Worm (Caenorhabditis elegans) whole organism, late embryonic: ENCODE results near the gene str-45.
"Not testable (repeated sequence)": the region's sequence is repeated elsewhere in the genome, so short reads cannot be mapped to it uniquely, and the experiment has no call there.

Experiments
- C08G9.2 ChIP-seq: sonication (generic microtip); optimal IDR thresholded peaks from 2 replicates; lab custom pipeline; 2016; ENCODE audit warnings: mild to moderate bottlenecking, missing genetic modification characterization, moderate library complexity, missing compliant biosample characterization
- F13H6.1 ChIP-seq: sonication (generic microtip); optimal IDR thresholded peaks from 2 replicates; lab custom pipeline; 2016; ENCODE audit warnings: missing genetic modification characterization, missing compliant biosample characterization
- K09A11.1 ChIP-seq: sonication (generic microtip); optimal IDR thresholded peaks from 2 replicates; lab custom pipeline; 2017; ENCODE audit warnings: antibody characterized with exemption, mild to moderate bottlenecking, missing genetic modification characterization, missing compliant biosample characterization; ENCODE audit not compliant: insufficient read depth
- ama-1 ChIP-seq: fragments of 150-350 bp; optimal IDR thresholded peaks from 2 replicates; lab custom pipeline; 2014
- ceh-18 ChIP-seq: sonication (generic microtip); optimal IDR thresholded peaks from 2 replicates; lab custom pipeline; 2016; ENCODE audit warnings: missing genetic modification characterization, missing compliant biosample characterization
- ceh-19 ChIP-seq: fragments of 200-800 bp; sonication (Bioruptor generic); optimal IDR thresholded peaks from 2 replicates; lab custom pipeline; 2018; ENCODE audit warnings: mild to moderate bottlenecking, missing genetic modification characterization, missing compliant biosample characterization
- ceh-34 ChIP-seq: sonication (generic microtip); optimal IDR thresholded peaks from 2 replicates; lab custom pipeline; 2016; ENCODE audit warnings: mild to moderate bottlenecking, missing genetic modification characterization, missing compliant biosample characterization
- ceh-48 ChIP-seq: sonication (generic microtip); optimal IDR thresholded peaks from 2 replicates; lab custom pipeline; 2016; ENCODE audit warnings: missing genetic modification characterization, inconsistent platforms, missing compliant biosample characterization
- ceh-9 ChIP-seq: sonication (generic microtip); optimal IDR thresholded peaks from 2 replicates; lab custom pipeline; 2016; ENCODE audit warnings: mild to moderate bottlenecking, missing genetic modification characterization, inconsistent platforms, missing compliant biosample characterization
- elt-2 ChIP-seq: sonication (generic microtip); optimal IDR thresholded peaks from 2 replicates; lab custom pipeline; 2016; ENCODE audit warnings: missing genetic modification reagents, missing genetic modification characterization, missing compliant biosample characterization
- fkh-6 ChIP-seq: sonication (generic microtip); optimal IDR thresholded peaks from 2 replicates; lab custom pipeline; 2016; ENCODE audit warnings: missing genetic modification characterization, missing compliant biosample characterization
- lim-6 ChIP-seq: sonication (generic microtip); optimal IDR thresholded peaks from 2 replicates; lab custom pipeline; 2016; ENCODE audit warnings: missing genetic modification characterization, missing compliant biosample characterization
- lin-11 ChIP-seq: fragments of 200-800 bp; sonication (Bioruptor generic); optimal IDR thresholded peaks from 2 replicates; lab custom pipeline; 2018; ENCODE audit warnings: mild to moderate bottlenecking, missing genetic modification characterization, missing compliant biosample characterization
- madf-2 ChIP-seq: sonication (generic microtip); optimal IDR thresholded peaks from 2 replicates; lab custom pipeline; 2017; ENCODE audit warnings: missing genetic modification characterization, missing compliant biosample characterization
- mec-3 ChIP-seq: sonication (generic microtip); optimal IDR thresholded peaks from 2 replicates; lab custom pipeline; 2016; ENCODE audit warnings: borderline replicate concordance, missing genetic modification characterization, missing compliant biosample characterization
- nfya-1 ChIP-seq: sonication (generic microtip); optimal IDR thresholded peaks from 2 replicates; lab custom pipeline; 2017; ENCODE audit warnings: missing genetic modification characterization, mild to moderate bottlenecking, missing compliant biosample characterization, antibody characterized with exemption, moderate library complexity
- pat-9 ChIP-seq: fragments of 200-800 bp; sonication (Bioruptor generic); optimal IDR thresholded peaks from 2 replicates; lab custom pipeline; 2018; ENCODE audit warnings: mild to moderate bottlenecking, missing genetic modification characterization, moderate library complexity, missing compliant biosample characterization
- pax-1 ChIP-seq: fragments of 150-350 bp; optimal IDR thresholded peaks from 2 replicates; lab custom pipeline; 2014; ENCODE audit warnings: missing biosample characterization, missing genetic modification characterization
- sdc-2 ChIP-seq: sonication (generic microtip); optimal IDR thresholded peaks from 2 replicates; lab custom pipeline; 2016; ENCODE audit warnings: missing genotype, missing genetic modification characterization, missing compliant biosample characterization
- tbx-2 ChIP-seq: sonication (generic microtip); optimal IDR thresholded peaks from 2 replicates; lab custom pipeline; 2016; ENCODE audit warnings: missing genetic modification characterization, missing compliant biosample characterization
- zip-5 ChIP-seq: sonication (generic microtip); optimal IDR thresholded peaks from 2 replicates; lab custom pipeline; 2016; ENCODE audit warnings: missing genetic modification characterization, missing compliant biosample characterization

The str-45 gene

DNA sequence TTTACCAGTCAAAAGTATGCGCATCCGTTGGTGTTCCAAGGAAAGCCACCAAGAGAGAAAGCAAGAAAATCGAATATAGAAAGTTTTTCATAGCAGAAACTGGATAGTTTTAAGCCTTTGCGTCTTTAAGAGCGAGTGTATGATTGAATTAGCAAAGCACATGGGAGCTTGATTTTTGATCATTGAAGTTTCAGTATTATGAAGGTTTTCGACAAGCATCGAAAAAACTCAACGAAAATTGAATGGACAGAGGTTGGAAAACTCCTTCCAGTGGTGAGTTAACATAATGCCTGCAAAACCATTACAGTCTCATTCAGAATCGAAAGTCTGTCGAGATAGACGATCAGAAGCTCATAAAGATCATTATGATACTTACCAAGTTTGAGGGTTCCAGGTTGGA lies 35.1 kb downstream of the str-45 start, which contains the start of gene Y75B12B.13:
Gene Y75B12B.13 (minus strand): TSS at position 101 of the 400 bp plus-strand sequence.
- TF ChIP-seq madf-2 (tag; lab: Kevin White, UChicago) (no peak), fkh-6 (tag; lab: Kevin White, UChicago) (no peak), mec-3 (tag; lab: Kevin White, UChicago) (no peak), ceh-19 (GFP tag; lab: Kevin White, UChicago) (no peak), lim-6 (tag; lab: Kevin White, UChicago) (no peak), pax-1 (tag; lab: Kevin White, UChicago) (no peak), K09A11.1 (tag; lab: Kevin White, UChicago) (no peak), ceh-34 (tag; lab: Kevin White, UChicago) (no peak), ceh-9 (no peak), ceh-18 (no peak)
- TF ChIP-seq, all 69 proteins: peak for 0

DNA sequence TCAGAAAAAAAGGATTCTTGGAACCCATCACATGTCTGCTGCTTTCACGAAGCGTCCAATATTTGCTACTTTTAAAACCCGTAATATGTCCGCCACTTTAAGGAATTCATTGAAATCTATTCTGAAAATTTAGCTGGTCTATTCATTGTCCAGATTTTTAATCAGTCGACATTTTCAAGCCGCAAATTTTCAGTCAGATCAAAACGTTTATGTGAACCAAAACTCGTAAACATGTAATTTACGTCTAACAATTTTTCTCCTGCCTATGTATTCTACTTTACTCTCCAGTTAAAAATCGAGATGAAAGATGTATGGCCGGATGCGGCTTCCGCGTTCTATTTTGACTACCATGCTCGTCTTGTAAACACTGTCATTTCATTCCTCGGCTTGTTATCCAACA lies 39.2 kb downstream of the str-45 start, which contains the start of gene srw-1:
Gene srw-1 (plus strand): TSS at position 301 of the 400 bp plus-strand sequence.
- TF ChIP-seq ama-1 (lab: Kevin White, UChicago) (no peak), sdc-2 (tag; lab: Kevin White, UChicago) (no peak), F13H6.1 (tag; lab: Kevin White, UChicago) (no peak), elt-2 (no peak), pat-9 (tag; lab: Kevin White, UChicago) (no peak), zip-5 (tag; lab: Kevin White, UChicago) (no peak), ceh-48 (no peak), ceh-34 (tag; lab: Kevin White, UChicago) (no peak)

DNA sequence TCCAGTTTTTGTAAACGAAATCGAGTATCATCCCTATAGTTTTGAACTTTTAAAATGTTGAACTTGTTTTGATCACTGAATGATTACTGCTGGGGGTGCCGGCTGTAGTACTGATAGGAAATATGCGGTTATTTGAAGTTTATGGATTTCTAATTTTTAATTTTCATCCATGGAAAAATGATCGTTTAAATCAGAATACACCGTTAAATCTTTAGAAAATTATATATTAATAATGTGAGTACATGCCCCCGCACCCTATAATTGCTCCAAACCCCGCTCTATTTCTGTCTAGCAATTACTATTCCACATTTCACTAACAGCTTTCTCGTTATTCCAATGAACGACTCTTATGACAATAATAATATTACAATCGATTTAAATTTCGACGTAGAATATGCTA lies 41.0 kb downstream of the str-45 start, which contains the start of gene Y75B12B.10:
Gene Y75B12B.10 (plus strand): TSS at position 301 of the 400 bp plus-strand sequence.
- no peak for TF ChIP-seq tbx-2 (tag; lab: Kevin White, UChicago)
- TF ChIP-seq, all 69 proteins: peak for 0

DNA sequence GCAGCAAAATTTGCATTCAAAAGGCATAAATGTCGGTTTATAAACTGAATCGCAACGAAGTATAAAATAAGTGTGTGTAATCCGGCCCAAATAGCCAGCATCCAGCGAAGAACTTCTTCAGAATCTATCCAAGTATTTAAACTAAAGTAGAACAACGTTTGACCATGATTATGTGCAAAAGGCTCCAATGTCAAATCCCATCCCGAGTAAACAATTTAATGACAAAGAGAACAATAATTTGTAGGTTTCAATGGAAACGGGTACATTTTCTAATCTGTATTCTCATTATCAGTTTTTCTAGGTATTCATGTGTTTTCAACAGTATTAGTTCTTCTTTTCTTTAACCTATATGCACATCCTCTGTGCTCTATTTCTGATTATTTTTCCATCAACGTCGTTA lies 48.9 kb downstream of the str-45 start, which contains the start of gene C41G6.12:
Gene C41G6.12 (minus strand): TSS at position 101 of the 400 bp plus-strand sequence.
- not testable (repeated sequence) for TF ChIP-seq nfya-1 (tag; lab: Kevin White, UChicago); lin-11; C08G9.2 (tag; lab: Kevin White, UChicago)
